Worm (Caenorhabditis elegans): ENCODE measurements around the gene T24F1.4.

ce11 chrII:11347878-11348556 lies 34.0 kb upstream of the T24F1.4 start, which contains the start of the genes B0491.6 and pigm-1:
- TF ChIP-seq nfyb-1 (GFP tag; IDR thresholded peaks at IDR 0.05) (no peak), unc-130 (GFP tag; optimal IDR thresholded peaks at IDR 0.05) (no peak), efl-1 (GFP tag; optimal IDR thresholded peaks at IDR 0.05) (peak; percentile 72), F57A8.1 (GFP tag; optimal IDR thresholded peaks at IDR 0.05) (no peak), sdz-38 (tag; optimal IDR thresholded peaks at IDR 0.05) (no peak), die-1 (tag; optimal IDR thresholded peaks at IDR 0.05) (no peak), him-1 (tag; optimal IDR thresholded peaks at IDR 0.05) (no peak), snpc-1.3 (tag; optimal IDR thresholded peaks at IDR 0.05; ENCODE audit: insufficient read depth) (no peak), let-526 (GFP tag; IDR thresholded peaks at IDR 0.05) (no peak), egrh-3 (GFP tag; IDR thresholded peaks at IDR 0.05) (no peak), dpff-1 (tag; optimal IDR thresholded peaks at IDR 0.05) (no peak), mxl-1 (tag; optimal IDR thresholded peaks at IDR 0.05) (no peak)
